Fruit fly (Drosophila melanogaster) whole organism, embryonic: Measurements from ENCODE around the gene CG17344.

Experiments
- BEAF-32 ChIP-seq: fragments of 200-800 bp; sonication (Bioruptor generic); optimal IDR thresholded peaks from 3 replicates; lab custom pipeline; 2017; ENCODE audit warnings: missing biosample characterization, missing genetic modification characterization, mild to moderate bottlenecking, moderate library complexity, missing genetic modification reagents
- Bgb ChIP-seq: fragments of 200-800 bp; sonication (Bioruptor generic); IDR thresholded peaks from 2 replicates; pipeline ENCODE4 v1.3.6; 2022; ENCODE audit warnings: missing biosample characterization, missing genetic modification characterization; ENCODE audit not compliant: partially characterized antibody
- CG10267 ChIP-seq: fragments of 200-800 bp; sonication (Bioruptor generic); optimal IDR thresholded peaks from 2 replicates; lab custom pipeline; 2018; ENCODE audit warnings: missing biosample characterization, mild to moderate bottlenecking, missing genetic modification characterization, moderate library complexity
- CG14710 ChIP-seq: fragments of 200-800 bp; sonication (Bioruptor generic); optimal IDR thresholded peaks from 3 replicates; lab custom pipeline; 2019; ENCODE audit warnings: missing biosample characterization, mild to moderate bottlenecking, missing genetic modification characterization, moderate library complexity
- CG14860 ChIP-seq: fragments of 200-800 bp; sonication (Bioruptor generic); IDR thresholded peaks from 3 replicates; pipeline ENCODE4 v1.3.6; 2022; ENCODE audit warnings: missing biosample characterization, missing genetic modification characterization; ENCODE audit not compliant: partially characterized antibody
- CG16813 ChIP-seq: fragments of 200-800 bp; sonication (Bioruptor generic); IDR thresholded peaks from 3 replicates; pipeline ENCODE4 v1.3.6; 2022; ENCODE audit warnings: missing biosample characterization, missing genetic modification characterization; ENCODE audit not compliant: partially characterized antibody
- CG2116 ChIP-seq: fragments of 200-800 bp; sonication (Bioruptor generic); optimal IDR thresholded peaks from 3 replicates; lab custom pipeline; 2018; ENCODE audit warnings: missing biosample characterization, mild to moderate bottlenecking, missing genetic modification characterization
- CG2129 ChIP-seq: fragments of 200-800 bp; sonication (Bioruptor generic); IDR thresholded peaks from 2 replicates; pipeline ENCODE4 v1.3.6; 2022; ENCODE audit warnings: missing biosample characterization, missing genetic modification characterization; ENCODE audit not compliant: partially characterized antibody
- CG3847 ChIP-seq: fragments of 200-800 bp; sonication (Bioruptor generic); IDR thresholded peaks from 2 replicates; pipeline ENCODE4 v1.3.6; 2022; ENCODE audit warnings: missing biosample characterization, missing genetic modification characterization
- CG42726 ChIP-seq: fragments of 200-800 bp; sonication (Bioruptor generic); IDR thresholded peaks from 2 replicates; pipeline ENCODE4 v1.3.6; 2022; ENCODE audit warnings: missing biosample characterization, missing genetic modification characterization; ENCODE audit not compliant: partially characterized antibody
- CG4328 ChIP-seq: fragments of 200-800 bp; sonication (Bioruptor generic); optimal IDR thresholded peaks from 3 replicates; lab custom pipeline; 2017; ENCODE audit warnings: missing biosample characterization, missing genetic modification reagents, missing genetic modification characterization
- CG7372 ChIP-seq: fragments of 200-800 bp; sonication (Bioruptor generic); IDR thresholded peaks from 2 replicates; pipeline ENCODE4 v1.3.6; 2022; ENCODE audit warnings: missing biosample characterization, missing genetic modification characterization
- CG7963 ChIP-seq: fragments of 200-800 bp; sonication (Bioruptor generic); IDR thresholded peaks from 3 replicates; pipeline ENCODE4 v1.3.6; 2022; ENCODE audit warnings: missing biosample characterization, missing genetic modification characterization; ENCODE audit not compliant: partially characterized antibody
- CG9797 ChIP-seq: fragments of 200-800 bp; sonication (Bioruptor generic); optimal IDR thresholded peaks from 3 replicates; lab custom pipeline; 2018; ENCODE audit warnings: missing biosample characterization, mild to moderate bottlenecking, missing genetic modification characterization
- Doc3 ChIP-seq: fragments of 200-800 bp; sonication (Bioruptor generic); IDR thresholded peaks from 3 replicates; pipeline ENCODE4 v1.3.6; 2022; ENCODE audit warnings: missing biosample characterization, missing genetic modification characterization; ENCODE audit not compliant: partially characterized antibody
- Dref ChIP-seq: fragments of 200-800 bp; sonication (Bioruptor generic); IDR thresholded peaks from 2 replicates; pipeline ENCODE4 v1.3.6; 2022; ENCODE audit warnings: missing biosample characterization, missing genetic modification characterization
- E2f2 ChIP-seq: fragments of 200-800 bp; sonication (Bioruptor generic); IDR thresholded peaks from 2 replicates; pipeline ENCODE4 v1.3.6; 2022; ENCODE audit warnings: missing biosample characterization, missing genetic modification characterization
- Fer3 ChIP-seq: fragments of 200-800 bp; sonication (Bioruptor generic); optimal IDR thresholded peaks from 2 replicates; lab custom pipeline; 2018; ENCODE audit warnings: missing biosample characterization, mild to moderate bottlenecking, missing genetic modification characterization, moderate library complexity
- HLH4C ChIP-seq: fragments of 200-800 bp; sonication (Bioruptor generic); IDR thresholded peaks from 3 replicates; pipeline ENCODE4 v1.3.6; 2022; ENCODE audit warnings: missing biosample characterization, missing genetic modification characterization; ENCODE audit not compliant: partially characterized antibody
- HmgZ ChIP-seq: fragments of 200-800 bp; sonication (Bioruptor generic); optimal IDR thresholded peaks from 2 replicates; lab custom pipeline; 2018; ENCODE audit warnings: missing biosample characterization, mild to moderate bottlenecking, missing genetic modification characterization
- Kr ChIP-seq: fragments of 200-800 bp; sonication (Bioruptor generic); optimal IDR thresholded peaks from 2 replicates; lab custom pipeline; 2017; ENCODE audit warnings: missing biosample characterization, mild to moderate bottlenecking, missing genetic modification characterization
- MBD-R2 ChIP-seq: fragments of 200-800 bp; sonication (Bioruptor generic); IDR thresholded peaks from 2 replicates; pipeline ENCODE4 v1.3.6; 2022; ENCODE audit warnings: missing biosample characterization, missing genetic modification characterization
- Mes4 ChIP-seq: fragments of 200-800 bp; sonication (Bioruptor generic); optimal IDR thresholded peaks from 2 replicates; lab custom pipeline; 2016; ENCODE audit warnings: missing biosample characterization, missing genetic modification characterization
- Neu2 ChIP-seq: fragments of 200-800 bp; sonication (Bioruptor generic); optimal IDR thresholded peaks from 3 replicates; lab custom pipeline; 2016; ENCODE audit warnings: missing biosample characterization, missing genetic modification characterization, borderline replicate concordance
- Pdp1 ChIP-seq, 2 experiments: fragments of 200-800 bp; sonication (Bioruptor generic); optimal IDR thresholded peaks; 3 replicates each; lab custom pipeline; 2016; ENCODE audit warnings: missing biosample characterization in 2 of 2, missing genetic modification characterization in 2 of 2, mild to moderate bottlenecking in 1 of 2, moderate library complexity in 1 of 2
- Poxn ChIP-seq: fragments of 200-800 bp; sonication (Bioruptor generic); IDR thresholded peaks from 2 replicates; pipeline ENCODE4 v1.3.6; 2022; ENCODE audit warnings: missing biosample characterization, missing genetic modification characterization
- Scr ChIP-seq: fragments of 200-800 bp; sonication (Bioruptor generic); IDR thresholded peaks from 2 replicates; pipeline ENCODE4 v1.3.6; 2022; ENCODE audit warnings: missing biosample characterization, missing genetic modification characterization; ENCODE audit not compliant: partially characterized antibody
- Sry-δ ChIP-seq: fragments of 200-800 bp; sonication (Bioruptor generic); optimal IDR thresholded peaks from 2 replicates; lab custom pipeline; 2016; ENCODE audit warnings: missing biosample characterization, missing genetic modification characterization
- YL-1 ChIP-seq: fragments of 200-800 bp; sonication (Bioruptor generic); optimal IDR thresholded peaks from 3 replicates; lab custom pipeline; 2017; ENCODE audit warnings: missing biosample characterization, mild to moderate bottlenecking, missing genetic modification characterization
- amos ChIP-seq: fragments of 200-800 bp; sonication (Bioruptor generic); IDR thresholded peaks from 2 replicates; pipeline ENCODE4 v1.3.6; 2022; ENCODE audit warnings: missing biosample characterization, missing genetic modification characterization; ENCODE audit not compliant: partially characterized antibody
- ato ChIP-seq: fragments of 200-800 bp; sonication (Bioruptor generic); IDR thresholded peaks from 2 replicates; pipeline ENCODE4 v1.3.6; 2022; ENCODE audit warnings: missing biosample characterization, missing genetic modification characterization; ENCODE audit not compliant: partially characterized antibody
- bigmax ChIP-seq: fragments of 200-800 bp; sonication (Bioruptor generic); optimal IDR thresholded peaks from 2 replicates; lab custom pipeline; 2018; ENCODE audit warnings: missing biosample characterization, mild to moderate bottlenecking, missing genetic modification characterization
- cas ChIP-seq: fragments of 200-800 bp; sonication (Bioruptor generic); IDR thresholded peaks from 2 replicates; pipeline ENCODE4 v1.3.6; 2022; ENCODE audit warnings: missing biosample characterization, missing genetic modification characterization
- chinmo ChIP-seq: fragments of 200-800 bp; sonication (Bioruptor generic); IDR thresholded peaks from 4 replicates; pipeline ENCODE4 v1.3.6; 2022; ENCODE audit warnings: missing biosample characterization, missing genetic modification characterization; ENCODE audit not compliant: partially characterized antibody
- dimm ChIP-seq: fragments of 200-800 bp; sonication (Bioruptor generic); IDR thresholded peaks from 2 replicates; pipeline ENCODE4 v1.3.6; 2022; ENCODE audit warnings: missing biosample characterization, missing genetic modification characterization
- exex ChIP-seq: fragments of 200-800 bp; sonication (Bioruptor generic); optimal IDR thresholded peaks from 4 replicates; lab custom pipeline; 2018; ENCODE audit warnings: missing biosample characterization, mild to moderate bottlenecking, missing genetic modification characterization, moderate library complexity
- gfzf ChIP-seq: fragments of 200-800 bp; sonication (Bioruptor generic); optimal IDR thresholded peaks from 2 replicates; lab custom pipeline; 2016; ENCODE audit warnings: missing biosample characterization, mild to moderate bottlenecking, missing genetic modification characterization, moderate library complexity
- hbn ChIP-seq: fragments of 200-800 bp; sonication (Bioruptor generic); IDR thresholded peaks from 2 replicates; pipeline ENCODE4 v1.3.6; 2022; ENCODE audit warnings: missing biosample characterization, missing genetic modification characterization; ENCODE audit not compliant: partially characterized antibody
- nerfin-2 ChIP-seq: fragments of 200-800 bp; sonication (Bioruptor generic); IDR thresholded peaks from 2 replicates; pipeline ENCODE4 v1.3.6; 2022; ENCODE audit warnings: missing biosample characterization, missing genetic modification characterization; ENCODE audit not compliant: partially characterized antibody
- rib ChIP-seq: fragments of 200-800 bp; sonication (Bioruptor generic); IDR thresholded peaks from 2 replicates; pipeline ENCODE4 v1.3.6; 2022; ENCODE audit warnings: missing biosample characterization, missing genetic modification characterization
- sna ChIP-seq: fragments of 200-800 bp; sonication (Bioruptor generic); IDR thresholded peaks from 2 replicates; pipeline ENCODE4 v1.3.6; 2022; ENCODE audit warnings: missing biosample characterization, missing genetic modification characterization; ENCODE audit not compliant: partially characterized antibody
- sr ChIP-seq: fragments of 200-800 bp; sonication (Bioruptor generic); IDR thresholded peaks from 3 replicates; pipeline ENCODE4 v1.3.6; 2022; ENCODE audit warnings: missing biosample characterization, missing genetic modification characterization
- stwl ChIP-seq: fragments of 200-800 bp; sonication (Bioruptor generic); optimal IDR thresholded peaks from 3 replicates; lab custom pipeline; 2018; ENCODE audit warnings: missing biosample characterization, mild to moderate bottlenecking, missing genetic modification characterization, moderate library complexity
- trem ChIP-seq: fragments of 200-800 bp; optimal IDR thresholded peaks from 3 replicates; lab custom pipeline; 2019; ENCODE audit warnings: missing biosample characterization, mild to moderate bottlenecking, missing genetic modification characterization, moderate library complexity
- unc-4 ChIP-seq: fragments of 200-800 bp; sonication (Bioruptor generic); IDR thresholded peaks from 2 replicates; pipeline ENCODE4 v1.3.6; 2022; ENCODE audit warnings: missing biosample characterization, missing genetic modification characterization; ENCODE audit not compliant: partially characterized antibody
- wor ChIP-seq: fragments of 200-800 bp; sonication (Bioruptor generic); IDR thresholded peaks from 2 replicates; pipeline ENCODE4 v1.3.6; 2022; ENCODE audit warnings: missing biosample characterization, missing genetic modification characterization
- zen2 ChIP-seq: fragments of 200-800 bp; sonication (Bioruptor generic); IDR thresholded peaks from 3 replicates; pipeline ENCODE4 v1.3.6; 2022; ENCODE audit warnings: missing biosample characterization, missing genetic modification characterization; ENCODE audit not compliant: partially characterized antibody

CG17344 gene

dm6 chr2L:19114183-19114776 lies 12.4 kb downstream of the CG17344 start, which contains the start of gene CG10561:
Gene CG10561 (plus strand): TSS chr2L:19114401.
- TF ChIP-seq sr (GFP tag; lab: Robert Waterston, UW) (no peak), amos (GFP tag; lab: Robert Waterston, UW) (peak; percentile 62; the same call in 1 of the 2 replicates), MBD-R2 (peak; percentile 77), Fer3 (tag; lab: Kevin White, UChicago) (no peak), CG9797 (GFP tag; lab: Kevin White, UChicago) (peak; percentile 78), Scr (GFP tag; lab: Robert Waterston, UW) (peak; percentile 68), ato (GFP tag; lab: Robert Waterston, UW) (peak; percentile 69), chinmo (peak; percentile 75; the same call in 2 of the 4 replicates), bigmax (GFP tag; lab: Kevin White, UChicago) (peak; percentile 44), CG4328 (no peak), Doc3 (GFP tag; lab: Robert Waterston, UW) (peak; percentile 25; the same call in 1 of the 3 replicates), CG14710 (peak; percentile 27), sna (GFP tag; lab: Robert Waterston, UW) (peak; percentile 80), Poxn (GFP tag; lab: Robert Waterston, UW) (no peak), nerfin-2 (GFP tag; lab: Robert Waterston, UW) (peak; percentile 71), exex (no peak), CG2116 (GFP tag; lab: Kevin White, UChicago) (peak; percentile 90), HLH4C (GFP tag; lab: Robert Waterston, UW) (peak; percentile 75), stwl (tag; lab: Kevin White, UChicago) (peak; percentile 68), Pdp1 (GFP tag; optimal IDR thresholded peaks at IDR 0.05; lab: Kevin White, UChicago) (peak in 1 of 2 experiments; percentile 90), rib (GFP tag; lab: Robert Waterston, UW) (no peak), CG2129 (peak; percentile 31; the same call in 1 of the 2 replicates), unc-4 (GFP tag; lab: Robert Waterston, UW) (peak; percentile 78), HmgZ (tag; lab: Kevin White, UChicago) (peak; percentile 26), YL-1 (GFP tag; lab: Kevin White, UChicago) (peak; percentile 35), zen2 (peak; percentile 80), Neu2 (GFP tag; lab: Kevin White, UChicago) (peak; percentile 17), Sry-δ (GFP tag; lab: Kevin White, UChicago) (peak; percentile 88), Bgb (peak; percentile 70), Mes4 (no peak), wor (no peak), E2f2 (GFP tag; lab: Robert Waterston, UW) (peak; percentile 97), Dref (peak; percentile 92), dimm (GFP tag; lab: Robert Waterston, UW) (no peak), CG7372 (GFP tag; lab: Robert Waterston, UW) (no peak), CG7963 (GFP tag; lab: Robert Waterston, UW) (peak; percentile 51; the same call in 2 of the 3 replicates), hbn (GFP tag; lab: Robert Waterston, UW) (peak; percentile 78), BEAF-32 (GFP tag; lab: Kevin White, UChicago) (peak; percentile 61), CG14860 (peak; percentile 31; the same call in 1 of the 3 replicates), CG16813 (GFP tag; lab: Robert Waterston, UW) (peak; percentile 58; the same call in 2 of the 3 replicates), cas (GFP tag; lab: Robert Waterston, UW) (no peak), gfzf (GFP tag; lab: Kevin White, UChicago) (peak; percentile 51), CG10267 (tag; lab: Kevin White, UChicago) (peak; percentile 15), trem (tag; lab: Kevin White, UChicago) (peak; percentile 41), CG42726 (GFP tag; lab: Robert Waterston, UW) (no peak; the same call in 1 of the 2 replicates), CG3847 (peak; percentile 66), Kr (GFP tag; lab: Kevin White, UChicago) (peak; percentile 63)
